Worm (Caenorhabditis elegans) whole organism, young adult: Measurements from ENCODE around the gene Y38F1A.4.

Source experiments
- B0261.1 ChIP-seq: sonication (generic microtip); optimal IDR thresholded peaks from 2 replicates; lab custom pipeline; 2016; ENCODE audit warnings: mild to moderate bottlenecking, missing genetic modification characterization, moderate library complexity, missing compliant biosample characterization
- C06A6.2 ChIP-seq: fragments of 200-800 bp; sonication (Bioruptor generic); conservative IDR thresholded peaks from 2 replicates; pipeline ENCODE4 v1.3.6; 2022; ENCODE audit warnings: missing genetic modification characterization, missing compliant biosample characterization
- F39B2.1 ChIP-seq: fragments of 200-800 bp; sonication (Bioruptor generic); IDR thresholded peaks from 2 replicates; pipeline ENCODE4 v1.3.6; 2022; ENCODE audit warnings: missing genetic modification reagents, missing genetic modification characterization, missing compliant biosample characterization
- F57A8.1 ChIP-seq: fragments of 200-800 bp; sonication (Bioruptor generic); optimal IDR thresholded peaks from 2 replicates; lab custom pipeline; 2018; ENCODE audit warnings: mild to moderate bottlenecking, missing genetic modification characterization, moderate library complexity, missing compliant biosample characterization
- F57C9.4 ChIP-seq: sonication (generic microtip); optimal IDR thresholded peaks from 2 replicates; lab custom pipeline; 2017; ENCODE audit warnings: mild to moderate bottlenecking, missing genetic modification characterization, missing compliant biosample characterization
- attf-5 ChIP-seq: fragments of 200-800 bp; sonication (Bioruptor generic); optimal IDR thresholded peaks from 2 replicates; lab custom pipeline; 2018; ENCODE audit warnings: mild to moderate bottlenecking, missing genetic modification characterization, missing compliant biosample characterization
- bed-1 ChIP-seq: fragments of 200-800 bp; sonication (Bioruptor generic); IDR thresholded peaks from 2 replicates; pipeline ENCODE4 v1.3.6; 2022; ENCODE audit warnings: missing genetic modification reagents, missing genetic modification characterization, missing compliant biosample characterization
- ccch-3 ChIP-seq: fragments of 200-800 bp; sonication (Bioruptor generic); optimal IDR thresholded peaks from 2 replicates; lab custom pipeline; 2018; ENCODE audit warnings: mild to moderate bottlenecking, missing genetic modification characterization, missing compliant biosample characterization
- cebp-1 ChIP-seq, 2 experiments: fragments of 200-800 bp in 1 of 2; sonication (Bioruptor generic) in 1 of 2; sonication (generic microtip) in 1 of 2; IDR thresholded peaks in 1 of 2; optimal IDR thresholded peaks in 1 of 2; 2 replicates each; pipeline versions ENCODE4 v1.3.6 to Lab custom; 2017 to 2022; ENCODE audit warnings: missing compliant biosample characterization in 2 of 2, missing genetic modification characterization in 2 of 2, mild to moderate bottlenecking in 1 of 2, missing genetic modification reagents in 1 of 2, moderate library complexity in 1 of 2
- ceh-100 ChIP-seq: fragments of 200-800 bp; sonication (Bioruptor generic); IDR thresholded peaks from 2 replicates; pipeline ENCODE4 v1.3.6; 2022; ENCODE audit warnings: missing genetic modification reagents, missing genetic modification characterization, missing compliant biosample characterization
- ceh-79 ChIP-seq: sonication (generic microtip); optimal IDR thresholded peaks from 2 replicates; lab custom pipeline; 2017; ENCODE audit warnings: mild to moderate bottlenecking, missing genetic modification characterization, missing compliant biosample characterization
- dox-1 ChIP-seq: fragments of 200-800 bp; sonication (Bioruptor generic); IDR thresholded peaks from 2 replicates; pipeline ENCODE4 v1.3.6; 2022; ENCODE audit warnings: missing genetic modification reagents, missing genetic modification characterization, missing compliant biosample characterization
- dpl-1 ChIP-seq: fragments of 150-350 bp; optimal IDR thresholded peaks from 2 replicates; lab custom pipeline; 2014; ENCODE audit warnings: missing biosample characterization, missing genetic modification reagents, missing genetic modification characterization
- egl-18 ChIP-seq: fragments of 200-800 bp; sonication (Bioruptor generic); IDR thresholded peaks from 2 replicates; pipeline ENCODE4 v1.3.6; 2022; ENCODE audit warnings: missing genetic modification reagents, missing genetic modification characterization, missing compliant biosample characterization
- fkh-3 ChIP-seq: sonication (generic microtip); optimal IDR thresholded peaks from 2 replicates; lab custom pipeline; 2016; ENCODE audit warnings: mild to moderate bottlenecking, missing genetic modification characterization, missing compliant biosample characterization
- hlh-12 ChIP-seq: sonication (generic microtip); optimal IDR thresholded peaks from 2 replicates; lab custom pipeline; 2016; ENCODE audit warnings: missing genetic modification characterization, missing compliant biosample characterization
- hmg-1.2 ChIP-seq: fragments of 200-800 bp; sonication (Bioruptor generic); IDR thresholded peaks from 2 replicates; pipeline ENCODE4 v1.3.6; 2022; ENCODE audit warnings: missing genetic modification reagents, missing genetic modification characterization, missing compliant biosample characterization
- let-526 ChIP-seq: fragments of 200-800 bp; sonication (Bioruptor generic); IDR thresholded peaks from 2 replicates; pipeline ENCODE4 v1.3.6; 2022; ENCODE audit warnings: missing genetic modification reagents, missing genetic modification characterization, missing compliant biosample characterization
- lin-40 ChIP-seq: sonication (generic microtip); optimal IDR thresholded peaks from 2 replicates; lab custom pipeline; 2016; ENCODE audit warnings: missing genetic modification characterization, mild to moderate bottlenecking, missing compliant biosample characterization, missing genotype, missing genetic modification reagents
- lsy-27 ChIP-seq: sonication (generic microtip); optimal IDR thresholded peaks from 2 replicates; lab custom pipeline; 2017; ENCODE audit warnings: missing genetic modification characterization, mild to moderate bottlenecking, missing compliant biosample characterization, antibody characterized with exemption, missing genotype, borderline replicate concordance; ENCODE audit not compliant: insufficient read depth
- madf-3 ChIP-seq: fragments of 200-800 bp; sonication (Bioruptor generic); IDR thresholded peaks from 2 replicates; pipeline ENCODE4 v1.3.6; 2022; ENCODE audit warnings: missing genetic modification reagents, missing genetic modification characterization, missing compliant biosample characterization
- madf-6 ChIP-seq: fragments of 200-800 bp; sonication (Bioruptor generic); IDR thresholded peaks from 2 replicates; pipeline ENCODE4 v1.3.6; 2022; ENCODE audit warnings: missing genetic modification reagents, missing genetic modification characterization, missing compliant biosample characterization
- madf-8 ChIP-seq: fragments of 200-800 bp; sonication (Bioruptor generic); conservative IDR thresholded peaks from 2 replicates; pipeline ENCODE4 v1.3.6; 2022; ENCODE audit warnings: missing genetic modification reagents, missing genetic modification characterization, missing compliant biosample characterization
- mcd-1 ChIP-seq: fragments of 200-800 bp; sonication (Bioruptor generic); IDR thresholded peaks from 2 replicates; pipeline ENCODE4 v1.3.6; 2022; ENCODE audit warnings: missing genetic modification reagents, missing genetic modification characterization, missing compliant biosample characterization
- mel-28 ChIP-seq: sonication (generic microtip); optimal IDR thresholded peaks from 2 replicates; lab custom pipeline; 2016; ENCODE audit warnings: borderline replicate concordance, mild to moderate bottlenecking, missing genetic modification characterization, missing compliant biosample characterization
- mxl-1 ChIP-seq: sonication (generic microtip); optimal IDR thresholded peaks from 2 replicates; lab custom pipeline; 2016; ENCODE audit warnings: missing genetic modification characterization, missing compliant biosample characterization
- nfyb-1 ChIP-seq: fragments of 200-800 bp; sonication (Bioruptor generic); IDR thresholded peaks from 2 replicates; pipeline ENCODE4 v1.3.6; 2022; ENCODE audit warnings: missing genetic modification reagents, missing genetic modification characterization, missing compliant biosample characterization
- nhr-120 ChIP-seq: fragments of 200-800 bp; sonication (Bioruptor generic); IDR thresholded peaks from 2 replicates; pipeline ENCODE4 v1.3.6; 2022; ENCODE audit warnings: missing genetic modification characterization, missing compliant biosample characterization
- nhr-179 ChIP-seq: sonication (generic microtip); optimal IDR thresholded peaks from 2 replicates; lab custom pipeline; 2016; ENCODE audit warnings: mild to moderate bottlenecking, missing genetic modification characterization, missing compliant biosample characterization
- nhr-80 ChIP-seq: sonication (generic microtip); optimal IDR thresholded peaks from 2 replicates; lab custom pipeline; 2016; ENCODE audit warnings: missing genetic modification characterization, missing compliant biosample characterization
- pbrm-1 ChIP-seq: fragments of 200-800 bp; sonication (Bioruptor generic); IDR thresholded peaks from 2 replicates; pipeline ENCODE4 v1.3.6; 2022; ENCODE audit warnings: missing genetic modification reagents, missing genetic modification characterization, missing compliant biosample characterization
- pha-4 ChIP-seq: fragments of 150-350 bp; sonication (generic microtip); optimal IDR thresholded peaks from 2 replicates; lab custom pipeline; 2014; ENCODE audit warnings: missing biosample characterization, missing genetic modification reagents, missing genetic modification characterization
- repo-1 ChIP-seq: sonication (generic microtip); optimal IDR thresholded peaks from 2 replicates; lab custom pipeline; 2017; ENCODE audit warnings: mild to moderate bottlenecking, missing genetic modification characterization, missing compliant biosample characterization
- sdz-38 ChIP-seq: sonication (generic microtip); optimal IDR thresholded peaks from 2 replicates; lab custom pipeline; 2016; ENCODE audit warnings: missing genotype, missing genetic modification characterization, missing compliant biosample characterization
- sea-2 ChIP-seq: fragments of 200-800 bp; sonication (Bioruptor generic); IDR thresholded peaks from 2 replicates; pipeline ENCODE4 v1.3.6; 2022; ENCODE audit warnings: missing genetic modification characterization, missing compliant biosample characterization
- snpc-4 ChIP-seq, 5 experiments: fragments of 150-350 bp in 1 of 5; sonication (generic microtip) in 4 of 5; optimal IDR thresholded peaks; 2 replicates each; lab custom pipeline; 2014 to 2018; ENCODE audit warnings: missing genetic modification characterization in 5 of 5, missing biosample characterization in 3 of 5, antibody characterized with exemption in 2 of 5, mild to moderate bottlenecking in 2 of 5, missing compliant biosample characterization in 2 of 5, missing genotype in 2 of 5, moderate library complexity in 2 of 5, missing genetic modification reagents in 1 of 5
- xnd-1 ChIP-seq: sonication (generic microtip); optimal IDR thresholded peaks from 2 replicates; lab custom pipeline; 2016; ENCODE audit warnings: missing genotype, missing genetic modification reagents, missing genetic modification characterization, missing compliant biosample characterization
- zfh-2 ChIP-seq: fragments of 200-800 bp; sonication (Bioruptor generic); conservative IDR thresholded peaks from 2 replicates; pipeline ENCODE4 v1.3.6; 2022; ENCODE audit warnings: missing genetic modification reagents, missing genetic modification characterization, missing compliant biosample characterization
- ztf-18 ChIP-seq: sonication (generic microtip); optimal IDR thresholded peaks from 2 replicates; lab custom pipeline; 2016; ENCODE audit warnings: missing genotype, mild to moderate bottlenecking, missing genetic modification characterization, missing compliant biosample characterization
- ztf-22 ChIP-seq: fragments of 200-800 bp; sonication (Bioruptor generic); optimal IDR thresholded peaks from 2 replicates; lab custom pipeline; 2018; ENCODE audit warnings: mild to moderate bottlenecking, missing genetic modification characterization, moderate library complexity, missing compliant biosample characterization
- ztf-26 ChIP-seq: sonication (generic microtip); optimal IDR thresholded peaks from 2 replicates; lab custom pipeline; 2017; ENCODE audit warnings: missing genetic modification characterization, missing compliant biosample characterization

The Y38F1A.4 gene

DNA sequence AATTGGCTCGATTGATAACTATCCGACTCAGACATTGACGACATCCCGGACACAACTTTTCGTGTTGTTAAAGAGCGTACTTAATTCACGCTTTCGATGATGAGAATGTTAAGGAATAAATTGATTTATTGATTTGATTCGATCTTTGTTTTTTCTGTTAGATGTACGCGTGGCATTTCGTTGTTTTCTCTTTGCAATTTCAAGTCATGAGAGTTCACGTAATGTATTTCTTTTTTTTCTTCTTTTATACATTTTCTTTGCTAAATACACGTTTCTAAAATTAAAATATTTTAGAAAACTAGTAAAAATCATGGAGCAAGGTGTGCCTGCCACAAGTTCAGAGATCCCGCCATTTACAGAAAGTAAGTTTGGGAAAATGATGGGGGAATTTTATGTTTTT, 14.9 kb downstream of the Y38F1A.4 start, which contains the start of the genes Y38F1A.1 and Y38F1A.2:
TSS of gene Y38F1A.1 (minus strand) at position 101 of the 400 bp plus-strand sequence.
TSS of gene Y38F1A.2 (plus strand) at position 289 of the 400 bp plus-strand sequence.
- TF ChIP-seq fkh-3 (tag; lab: Kevin White, UChicago) (no peak), F39B2.1 (GFP tag; lab: Robert Waterston, UW) (no peak), F57A8.1 (no peak)

ce11 chrII:12953297-12953696, 16.2 kb downstream of the Y38F1A.4 start:
- TF ChIP-seq hlh-12 (tag; lab: Kevin White, UChicago) (no peak), ztf-22 (GFP tag; lab: Kevin White, UChicago) (no peak), attf-5 (GFP tag; lab: Kevin White, UChicago) (peak; percentile 12), hmg-1.2 (peak; percentile 65; the same call in 1 of the 2 replicates), nhr-80 (tag; lab: Kevin White, UChicago) (peak; percentile 4), madf-8 (GFP tag; lab: Robert Waterston, UW) (no peak), snpc-4 (GFP tag; optimal IDR thresholded peaks at IDR 0.05; lab: Kevin White, UChicago) (no peak), snpc-4 (tag; optimal IDR thresholded peaks at IDR 0.05; lab: Kevin White, UChicago) (peak in 2 of 4 experiments; percentile 39 to 57), cebp-1 (GFP tag; IDR thresholded peaks at IDR 0.05; lab: Robert Waterston, UW) (peak; percentile 75), cebp-1 (tag; optimal IDR thresholded peaks at IDR 0.05; lab: Kevin White, UChicago) (peak; percentile 89), lsy-27 (tag; lab: Kevin White, UChicago) (no peak), dox-1 (GFP tag; lab: Robert Waterston, UW) (peak; percentile 19; the same call in 1 of the 2 replicates), B0261.1 (tag; lab: Kevin White, UChicago) (no peak), xnd-1 (tag; lab: Kevin White, UChicago) (no peak), sea-2 (GFP tag; lab: Robert Waterston, UW) (no peak), pbrm-1 (GFP tag; lab: Robert Waterston, UW) (0 out of 2 replicates have a peak, but pooled peaks have one; percentile 17)

DNA sequence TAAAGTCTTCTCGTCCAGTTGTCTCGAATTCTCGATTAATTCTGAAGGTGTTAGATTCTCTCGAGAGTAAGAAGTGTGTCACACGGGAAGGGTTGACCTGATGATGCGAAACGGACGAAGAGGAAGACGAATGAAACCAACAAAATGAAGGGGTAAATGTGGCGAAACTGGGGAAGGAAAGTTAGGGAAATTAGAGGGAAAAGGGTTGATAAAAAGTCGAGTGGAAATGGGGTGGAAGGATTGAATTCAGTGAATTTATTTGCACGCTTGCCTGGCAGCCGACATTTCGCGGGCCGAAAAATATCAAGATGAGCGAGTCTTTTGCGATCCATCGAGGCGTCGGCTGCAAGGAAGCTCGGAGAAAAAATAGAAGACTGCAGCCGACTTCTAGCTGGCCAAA, 21.4 kb downstream of the Y38F1A.4 start, which contains the start of gene F58G1.7:
TSS of gene F58G1.7 (minus strand) at position 101 of the 400 bp plus-strand sequence.
- TF ChIP-seq nhr-179 (tag; lab: Kevin White, UChicago) (no peak), let-526 (no peak), ceh-100 (GFP tag; lab: Robert Waterston, UW) (no peak), egl-18 (GFP tag; lab: Robert Waterston, UW) (no peak), zfh-2 (GFP tag; lab: Robert Waterston, UW) (0 out of 2 replicates have a peak, but pooled peaks have one; percentile 20), mel-28 (tag; lab: Kevin White, UChicago) (no peak), repo-1 (no peak), sdz-38 (tag; lab: Kevin White, UChicago) (no peak), ztf-18 (tag; lab: Kevin White, UChicago) (no peak), pha-4 (tag; lab: Kevin White, UChicago) (no peak), hlh-12 (tag; lab: Kevin White, UChicago) (no peak), madf-6 (no peak), bed-1 (GFP tag; lab: Robert Waterston, UW) (no peak), attf-5 (GFP tag; lab: Kevin White, UChicago) (no peak), snpc-4 (GFP tag; optimal IDR thresholded peaks at IDR 0.05; lab: Kevin White, UChicago) (no peak), snpc-4 (tag; optimal IDR thresholded peaks at IDR 0.05; lab: Kevin White, UChicago) (peak in 2 of 4 experiments; percentile 35 to 68), madf-3 (GFP tag; lab: Robert Waterston, UW) (no peak)

DNA sequence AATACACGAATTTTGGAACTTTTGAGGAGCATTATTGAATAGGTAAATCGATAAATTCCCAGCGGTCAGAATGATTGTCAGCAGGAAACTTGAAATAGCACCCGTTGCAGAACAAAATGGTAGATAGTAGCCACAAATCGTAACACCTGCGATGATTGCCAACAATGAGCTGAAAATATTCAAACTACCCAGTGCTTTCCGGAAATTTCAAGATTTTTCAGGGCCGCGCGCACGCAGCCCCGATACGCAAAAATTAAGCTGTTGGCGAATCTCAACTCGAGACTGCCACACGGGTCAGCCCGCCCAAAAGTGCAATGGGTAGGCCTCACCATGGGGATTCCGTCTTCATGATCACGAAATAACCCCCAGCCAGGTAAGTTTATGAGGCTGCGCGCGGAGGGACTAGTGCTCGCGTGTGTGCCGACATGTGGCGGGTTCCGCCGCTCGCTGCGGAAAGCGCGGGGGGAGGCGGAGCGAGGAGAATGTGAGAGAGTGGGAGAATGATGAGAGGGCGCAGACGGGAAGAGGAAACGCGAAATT, 24.9 kb downstream of the Y38F1A.4 start:
- TF ChIP-seq sea-2 (GFP tag; lab: Robert Waterston, UW) (peak; percentile 84; the same call in 1 of the 2 replicates), nfyb-1 (GFP tag; lab: Robert Waterston, UW) (peak; percentile 97), egl-18 (GFP tag; lab: Robert Waterston, UW) (peak; percentile 70; the same call in 1 of the 2 replicates), ceh-79 (tag; lab: Kevin White, UChicago) (peak; percentile 84), ccch-3 (GFP tag; lab: Kevin White, UChicago) (peak; percentile 60), mxl-1 (tag; lab: Kevin White, UChicago) (peak; percentile 90), ztf-26 (tag; lab: Kevin White, UChicago) (peak; percentile 96), F57C9.4 (tag; lab: Kevin White, UChicago) (peak; percentile 90), cebp-1 (GFP tag; IDR thresholded peaks at IDR 0.05; lab: Robert Waterston, UW) (no peak; the same call in none of the 2 replicates), cebp-1 (tag; optimal IDR thresholded peaks at IDR 0.05; lab: Kevin White, UChicago) (peak; percentile 93), nhr-120 (peak; percentile 39; the same call in 1 of the 2 replicates), mcd-1 (GFP tag; lab: Robert Waterston, UW) (peak; percentile 95), C06A6.2 (peak; percentile 88), lin-40 (peak; percentile 97), dpl-1 (GFP tag; lab: Kevin White, UChicago) (peak; percentile 53)
